Fruit fly (Drosophila melanogaster) whole organism, adult: Measurements from ENCODE around the gene CG17378.

Experiments
- CG12768 ChIP-seq: fragments of 200-800 bp; sonication (Bioruptor generic); optimal IDR thresholded peaks from 2 replicates; lab custom pipeline; 2017; ENCODE audit warnings: missing biosample characterization, missing genetic modification characterization, mild to moderate bottlenecking, moderate library complexity, missing genetic modification reagents
- Clk ChIP-seq: fragments of 200-800 bp; sonication (Bioruptor generic); optimal IDR thresholded peaks from 2 replicates; lab custom pipeline; 2017; ENCODE audit warnings: missing biosample characterization, missing genetic modification characterization
- Hr96 ChIP-seq: fragments of 200-800 bp; sonication (Bioruptor generic); optimal IDR thresholded peaks from 2 replicates; lab custom pipeline; 2016; ENCODE audit warnings: missing biosample characterization, missing genetic modification characterization
- cic ChIP-seq: fragments of 200-800 bp; sonication (Bioruptor generic); optimal IDR thresholded peaks from 2 replicates; lab custom pipeline; 2017; ENCODE audit warnings: missing biosample characterization, mild to moderate bottlenecking, missing genetic modification characterization, moderate library complexity

dm6 chr2L:6822044-6822443 is 48.2 kb downstream of the CG17378 start:
- TF ChIP-seq CG12768 = no peak
- no peak for TF ChIP-seq Hr96 (GFP tag; lab: Kevin White, UChicago)
- TF ChIP-seq cic = no peak
- no peak for TF ChIP-seq Clk (GFP tag; lab: Kevin White, UChicago)
